Fruit fly (Drosophila melanogaster): ENCODE results near the gene CG43993.

- TF ChIP-seq CTCF (optimal IDR thresholded peaks at IDR 0.05) (no peak), CG8478 (optimal IDR thresholded peaks at IDR 0.05) (no peak)
These were observed 24.4 kb upstream of the CG43993 start for dm6 chr3L:12007945-12008344.

Data from S2 (cell line).